Worm (Caenorhabditis elegans): ENCODE measurements around the gene pole-2.

ce11 chrIV:8728122-8728521, 41.7 kb upstream of the pole-2 start, which contains the start of gene otub-3:
- TF ChIP-seq nhr-27 (tag; optimal IDR thresholded peaks at IDR 0.05) = no peak
- TF ChIP-seq snpc-4 (GFP tag; optimal IDR thresholded peaks at IDR 0.05) = no peak
- TF ChIP-seq snpc-4 (tag; optimal IDR thresholded peaks at IDR 0.05) = no peak
- no peak for TF ChIP-seq ztf-26 (tag; optimal IDR thresholded peaks at IDR 0.05)
- no peak for TF ChIP-seq F49E8.2 (tag; optimal IDR thresholded peaks at IDR 0.05; ENCODE audit: insufficient read depth)

Data from whole organism, young adult.